Worm (Caenorhabditis elegans) whole organism, late embryonic: ENCODE data around the gene F07E5.9.

ENCODE experiments used
- ets-4 ChIP-seq: sonication (generic microtip); optimal IDR thresholded peaks from 2 replicates; lab custom pipeline; 2016; ENCODE audit warnings: missing genetic modification characterization, missing compliant biosample characterization
- hlh-30 ChIP-seq: sonication (generic microtip); optimal IDR thresholded peaks from 2 replicates; lab custom pipeline; 2017; ENCODE audit warnings: antibody characterized with exemption, missing genetic modification characterization, missing compliant biosample characterization; ENCODE audit not compliant: insufficient read depth
- madf-2 ChIP-seq: sonication (generic microtip); optimal IDR thresholded peaks from 2 replicates; lab custom pipeline; 2017; ENCODE audit warnings: missing genetic modification characterization, missing compliant biosample characterization

DNA sequence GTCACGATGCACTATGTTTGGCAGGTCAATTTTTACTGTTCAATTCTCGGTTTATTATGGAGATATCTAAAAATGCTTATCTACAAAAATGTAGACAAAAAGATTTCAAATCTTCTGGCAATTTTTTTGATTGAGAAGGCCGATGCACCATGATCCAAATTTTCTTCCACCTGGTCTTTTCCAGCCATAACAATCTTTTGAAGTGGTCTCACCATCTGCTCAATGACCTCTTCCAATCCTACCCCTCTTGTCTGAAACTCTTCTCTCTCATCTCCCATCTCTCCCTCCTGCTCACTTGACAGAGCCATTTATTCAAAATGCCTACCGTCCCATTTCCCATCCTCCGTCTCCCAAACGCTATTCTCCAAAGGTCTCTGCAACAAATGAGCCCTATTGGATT lies 29.0 kb downstream of the F07E5.9 start, which contains the start of gene fbxb-35:
- TF ChIP-seq madf-2 (tag; lab: Kevin White, UChicago) (no peak), hlh-30 (tag; lab: Kevin White, UChicago) (no peak), ets-4 (tag; lab: Kevin White, UChicago) (no peak)
